Fruit fly (Drosophila melanogaster): ENCODE results near the gene PH4alphaSG1.

DNA sequence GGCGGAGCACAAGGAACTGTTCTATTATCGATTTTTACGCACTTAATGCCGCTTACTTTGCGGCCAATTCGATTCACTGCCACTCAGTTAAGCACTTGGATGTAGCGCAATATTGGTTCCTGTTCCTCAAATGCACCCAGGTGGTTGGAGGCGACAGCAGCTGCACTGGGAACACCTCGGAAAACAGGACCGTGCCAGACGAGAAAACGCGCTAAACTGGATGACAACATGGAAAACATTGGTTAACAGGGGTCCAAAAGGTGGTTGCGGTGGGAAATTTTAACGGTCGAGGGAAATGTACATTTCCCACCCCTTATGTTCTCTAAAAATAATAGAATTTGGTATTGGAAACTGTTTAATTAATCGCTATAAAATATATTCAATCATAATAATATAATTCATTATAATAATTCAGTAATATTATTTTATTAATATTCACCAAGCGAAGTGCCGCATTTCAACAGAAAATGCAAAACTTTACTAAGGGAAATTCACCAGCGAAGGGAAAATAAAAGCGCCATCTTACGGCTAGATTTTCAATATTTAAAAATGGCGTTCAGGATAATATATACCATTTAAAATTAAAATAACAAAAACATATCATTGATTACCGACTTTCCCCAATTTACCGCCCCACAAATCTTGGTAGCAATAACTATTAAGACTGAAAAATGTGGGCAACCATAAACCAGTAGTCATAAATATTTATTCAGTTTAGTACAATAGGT lies 49.5 kb downstream of the PH4alphaSG1 start, which contains the start of gene aralar1:
- TF ChIP-seq CG10631 (GFP tag; optimal IDR thresholded peaks at IDR 0.05) (no peak), Hr39 (GFP tag; optimal IDR thresholded peaks at IDR 0.05) (no peak), salr (GFP tag; optimal IDR thresholded peaks at IDR 0.05) (no peak), lz (GFP tag; optimal IDR thresholded peaks at IDR 0.05) (no peak), topi (GFP tag; optimal IDR thresholded peaks at IDR 0.05) (no peak), Ets21C (GFP tag; optimal IDR thresholded peaks at IDR 0.05) (no peak), Hr38 (GFP tag; optimal IDR thresholded peaks at IDR 0.05) (no peak), CG32006 (GFP tag; optimal IDR thresholded peaks at IDR 0.05) (no peak), Met (GFP tag; optimal IDR thresholded peaks at IDR 0.05) (no peak), CG11294 (GFP tag; IDR thresholded peaks at IDR 0.05) (no peak), cyc (GFP tag; optimal IDR thresholded peaks at IDR 0.05) (no peak)
